Fruit fly (Drosophila melanogaster) whole organism, adult: ENCODE data around the gene Tim17a2.

Experiments
- CG12768 ChIP-seq: fragments of 200-800 bp; sonication (Bioruptor generic); optimal IDR thresholded peaks from 2 replicates; lab custom pipeline; 2017; ENCODE audit warnings: missing biosample characterization, missing genetic modification characterization, mild to moderate bottlenecking, moderate library complexity, missing genetic modification reagents
- Clk ChIP-seq: fragments of 200-800 bp; sonication (Bioruptor generic); optimal IDR thresholded peaks from 2 replicates; lab custom pipeline; 2017; ENCODE audit warnings: missing biosample characterization, missing genetic modification characterization
- Crg-1 ChIP-seq: fragments of 200-800 bp; sonication (Bioruptor generic); optimal IDR thresholded peaks from 2 replicates; lab custom pipeline; 2016; ENCODE audit warnings: missing biosample characterization, missing genetic modification characterization
- tj ChIP-seq: fragments of 200-800 bp; sonication (Bioruptor generic); optimal IDR thresholded peaks from 3 replicates; lab custom pipeline; 2017; ENCODE audit warnings: missing biosample characterization, mild to moderate bottlenecking, missing genetic modification characterization, moderate library complexity

dm6 chr3R:5261262-5261661, 1.2 kb downstream of the Tim17a2 start:
- TF ChIP-seq Clk (GFP tag; lab: Kevin White, UChicago) (no peak), tj (GFP tag; lab: Kevin White, UChicago) (no peak), Crg-1 (GFP tag; lab: Kevin White, UChicago) (no peak), CG12768 (GFP tag; lab: Kevin White, UChicago) (peak; percentile 29)
